5 fruit fly cellular contexts compared by ENCODE assay signal in the genomic region with DNA sequence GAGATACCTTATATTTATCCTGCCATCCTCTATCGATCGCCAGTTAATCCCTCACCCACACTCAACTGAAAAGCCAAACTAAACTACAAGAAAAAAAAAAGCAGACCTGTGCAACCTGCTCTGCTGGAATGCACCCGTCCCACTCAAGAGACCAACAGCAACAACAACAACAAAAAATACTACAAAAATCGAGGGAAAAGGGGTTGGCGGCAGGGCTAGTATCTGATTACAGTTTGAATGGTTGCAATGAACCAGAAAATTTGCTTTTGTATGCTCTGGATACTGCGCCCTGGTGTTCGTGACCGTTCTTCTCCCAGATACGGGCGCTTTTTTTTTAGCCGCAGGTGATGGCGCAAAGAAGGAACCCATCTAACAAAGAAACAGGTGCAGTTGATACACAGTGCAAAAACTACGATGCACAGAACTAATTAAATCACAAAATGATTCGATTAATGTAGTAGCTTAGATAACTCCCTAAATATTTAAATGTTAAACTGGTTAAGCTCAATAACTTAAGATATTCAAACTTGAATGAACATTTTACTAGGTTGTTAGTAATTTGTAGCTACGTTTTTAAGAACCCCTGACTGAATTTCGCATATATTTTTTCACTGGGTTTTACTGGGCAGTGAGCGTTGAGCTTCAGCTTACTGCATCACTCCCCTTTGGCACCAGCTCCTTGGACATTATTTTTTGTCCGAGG.
A peak's percentile ranks its signal among the peaks of the same experiment; 100 is the strongest.
TF ChIP-seq lines count a peak whose summit lies in the region.

No protein-coding gene starts in this region.

- no peak for TF ChIP-seq CTCF in whole organism, embryonic (GFP tag; optimal IDR thresholded peaks at IDR 0.05; lab: Kevin White, UChicago)

TF ChIP-seq in whole organism, adult, 20 proteins besides CTCF, POLR2A, EP300 and RAD21:
- TF ChIP-seq tj (GFP tag; optimal IDR thresholded peaks at IDR 0.05; lab: Kevin White, UChicago): peak; percentile 30
- TF ChIP-seq bab1 (GFP tag; optimal IDR thresholded peaks at IDR 0.05; lab: Kevin White, UChicago): no peak

TF ChIP-seq in whole organism, embryonic, 481 proteins besides CTCF, POLR2A, EP300 and RAD21:
- TF ChIP-seq Drgx (GFP tag; IDR thresholded peaks at IDR 0.05; lab: Robert Waterston, UW) (0 out of 2 replicates have a peak, but pooled peaks have one; percentile 9), CG4730 (GFP tag; IDR thresholded peaks at IDR 0.05; lab: Robert Waterston, UW) (no peak), sd (tag; optimal IDR thresholded peaks at IDR 0.05; lab: Kevin White, UChicago) (peak; percentile 35), CG4360 (GFP tag; IDR thresholded peaks at IDR 0.05; lab: Robert Waterston, UW) (peak; percentile 58)

TF ChIP-seq in whole organism, prepupa, 60 proteins besides CTCF, POLR2A, EP300 and RAD21 (continues in another document):
- peak; percentile 63 for TF ChIP-seq Sox14 (GFP tag; optimal IDR thresholded peaks at IDR 0.05; lab: Kevin White, UChicago)
- peak; percentile 52 for TF ChIP-seq CG32006 (GFP tag; optimal IDR thresholded peaks at IDR 0.05; lab: Kevin White, UChicago)
- peak; percentile 16 for TF ChIP-seq pdm3 (GFP tag; optimal IDR thresholded peaks at IDR 0.05; lab: Kevin White, UChicago)
- peak; percentile 27 for TF ChIP-seq CG6276 (GFP tag; optimal IDR thresholded peaks at IDR 0.05; lab: Kevin White, UChicago)
- no peak for TF ChIP-seq Sox15 (GFP tag; optimal IDR thresholded peaks at IDR 0.05; lab: Kevin White, UChicago)
- TF ChIP-seq CG10631 (GFP tag; optimal IDR thresholded peaks at IDR 0.05; lab: Kevin White, UChicago): peak; percentile 52
- TF ChIP-seq CG11762 (GFP tag; optimal IDR thresholded peaks at IDR 0.05; lab: Kevin White, UChicago; ENCODE audit: insufficient read depth): no peak
- TF ChIP-seq Blimp-1 (GFP tag; optimal IDR thresholded peaks at IDR 0.05; lab: Kevin White, UChicago): no peak
- TF ChIP-seq CG16779 (tag; optimal IDR thresholded peaks at IDR 0.05; lab: Kevin White, UChicago): no peak
- TF ChIP-seq Sox102F (GFP tag; optimal IDR thresholded peaks at IDR 0.05; lab: Kevin White, UChicago): peak; percentile 37
- peak; percentile 14 for TF ChIP-seq CG3919 (GFP tag; optimal IDR thresholded peaks at IDR 0.05; lab: Kevin White, UChicago)
- peak; percentile 16 for TF ChIP-seq CG6808 (GFP tag; optimal IDR thresholded peaks at IDR 0.05; lab: Kevin White, UChicago)
- peak; percentile 22 for TF ChIP-seq lz (GFP tag; optimal IDR thresholded peaks at IDR 0.05; lab: Kevin White, UChicago)
- TF ChIP-seq topi (GFP tag; optimal IDR thresholded peaks at IDR 0.05; lab: Kevin White, UChicago): peak; percentile 46
- peak; percentile 2 for TF ChIP-seq CG10669 (GFP tag; optimal IDR thresholded peaks at IDR 0.05; lab: Kevin White, UChicago)
- peak; percentile 61 for TF ChIP-seq esn (GFP tag; optimal IDR thresholded peaks at IDR 0.05; lab: Kevin White, UChicago)
- peak; percentile 6 for TF ChIP-seq CG6792 (GFP tag; optimal IDR thresholded peaks at IDR 0.05; lab: Kevin White, UChicago)
- peak; percentile 3 for TF ChIP-seq cyc (GFP tag; optimal IDR thresholded peaks at IDR 0.05; lab: Kevin White, UChicago)
- no peak for TF ChIP-seq CG8632 (GFP tag; optimal IDR thresholded peaks at IDR 0.05; lab: Kevin White, UChicago)
- peak; percentile 14 for TF ChIP-seq CG34406 (GFP tag; optimal IDR thresholded peaks at IDR 0.05; lab: Kevin White, UChicago)
- peak; percentile 55 for TF ChIP-seq Smox (GFP tag; optimal IDR thresholded peaks at IDR 0.05; lab: Kevin White, UChicago)
- peak; percentile 43 for TF ChIP-seq acj6 (GFP tag; optimal IDR thresholded peaks at IDR 0.05; lab: Kevin White, UChicago)
- peak; percentile 46 for TF ChIP-seq CG31627 (GFP tag; optimal IDR thresholded peaks at IDR 0.05; lab: Kevin White, UChicago)
- peak; percentile 36 for TF ChIP-seq achi (GFP tag; optimal IDR thresholded peaks at IDR 0.05; lab: Kevin White, UChicago)
- TF ChIP-seq OdsH (GFP tag; optimal IDR thresholded peaks at IDR 0.05; lab: Kevin White, UChicago): peak; percentile 22

TF ChIP-seq in whole organism, pupa, 21 proteins besides CTCF, POLR2A, EP300 and RAD21:
- peak; percentile 2 for TF ChIP-seq Pif1B (GFP tag; optimal IDR thresholded peaks at IDR 0.05; lab: Kevin White, UChicago)
- TF ChIP-seq Snoo (tag; optimal IDR thresholded peaks at IDR 0.05; lab: Kevin White, UChicago): no peak
- TF ChIP-seq Pif1A (GFP tag; optimal IDR thresholded peaks at IDR 0.05; lab: Kevin White, UChicago): peak; percentile 28
- TF ChIP-seq CG32121 (GFP tag; IDR thresholded peaks at IDR 0.05; lab: Robert Waterston, UW): no peak
- peak; percentile 69 for TF ChIP-seq EcR (GFP tag; optimal IDR thresholded peaks at IDR 0.05; lab: Kevin White, UChicago)
- peak; percentile 61 for TF ChIP-seq CG8301 (tag; optimal IDR thresholded peaks at IDR 0.05; lab: Kevin White, UChicago)
- TF ChIP-seq D1 (tag; optimal IDR thresholded peaks at IDR 0.05; lab: Kevin White, UChicago): no peak
- no peak for TF ChIP-seq Ets98B (GFP tag; IDR thresholded peaks at IDR 0.05; lab: Robert Waterston, UW)
- no peak for TF ChIP-seq CG15710 (tag; optimal IDR thresholded peaks at IDR 0.05; lab: Kevin White, UChicago)
- no peak for TF ChIP-seq CG12605 (GFP tag; IDR thresholded peaks at IDR 0.05; lab: Robert Waterston, UW)
- TF ChIP-seq CG10348 (GFP tag; IDR thresholded peaks at IDR 0.05; lab: Robert Waterston, UW): no peak
- peak; percentile 36 for TF ChIP-seq CG17806 (tag; optimal IDR thresholded peaks at IDR 0.05; lab: Kevin White, UChicago)
- peak; percentile 32 for TF ChIP-seq CG8159 (tag; optimal IDR thresholded peaks at IDR 0.05; lab: Kevin White, UChicago)
- TF ChIP-seq CG4496 (GFP tag; IDR thresholded peaks at IDR 0.05; lab: Robert Waterston, UW): no peak
- no peak for TF ChIP-seq fd96Ca (GFP tag; IDR thresholded peaks at IDR 0.05; lab: Robert Waterston, UW)
- no peak for TF ChIP-seq rn (GFP tag; IDR thresholded peaks at IDR 0.05; lab: Robert Waterston, UW)
- TF ChIP-seq gl (tag; optimal IDR thresholded peaks at IDR 0.05; lab: Kevin White, UChicago): no peak
- TF ChIP-seq CG14655 (GFP tag; optimal IDR thresholded peaks at IDR 0.05; lab: Kevin White, UChicago): peak; percentile 74
- peak; percentile 51 for TF ChIP-seq CG9948 (tag; optimal IDR thresholded peaks at IDR 0.05; lab: Kevin White, UChicago)
- no peak for TF ChIP-seq CG13204 (GFP tag; optimal IDR thresholded peaks at IDR 0.05; lab: Kevin White, UChicago)
- peak; percentile 16 for TF ChIP-seq CG34367 (tag; optimal IDR thresholded peaks at IDR 0.05; lab: Kevin White, UChicago)

TF ChIP-seq in whole organism, wandering third instar larva, 38 proteins besides CTCF, POLR2A, EP300 and RAD21:
- TF ChIP-seq OdsH (GFP tag; optimal IDR thresholded peaks at IDR 0.05; lab: Kevin White, UChicago) (peak; percentile 14), tai (GFP tag; optimal IDR thresholded peaks at IDR 0.05; lab: Kevin White, UChicago) (no peak), HLH106 (tag; optimal IDR thresholded peaks at IDR 0.05; lab: Kevin White, UChicago) (peak; percentile 28), CrebA (GFP tag; optimal IDR thresholded peaks at IDR 0.05; lab: Kevin White, UChicago; ENCODE audit: borderline replicate concordance) (no peak), Myc (optimal IDR thresholded peaks at IDR 0.05; lab: Kevin White, UChicago) (no peak), rgr (GFP tag; optimal IDR thresholded peaks at IDR 0.05; lab: Kevin White, UChicago) (no peak), Hnf4 (GFP tag; optimal IDR thresholded peaks at IDR 0.05; lab: Kevin White, UChicago) (no peak), GATAd (GFP tag; optimal IDR thresholded peaks at IDR 0.05; lab: Kevin White, UChicago) (no peak), lola (GFP tag; optimal IDR thresholded peaks at IDR 0.05; lab: Kevin White, UChicago) (no peak), CG32264 (GFP tag; optimal IDR thresholded peaks at IDR 0.05; lab: Kevin White, UChicago) (no peak), Hr83 (GFP tag; optimal IDR thresholded peaks at IDR 0.05; lab: Kevin White, UChicago; ENCODE audit: poor library complexity, severe bottlenecking) (no peak), fru (GFP tag; optimal IDR thresholded peaks at IDR 0.05; lab: Kevin White, UChicago) (peak; percentile 55), Rel (GFP tag; optimal IDR thresholded peaks at IDR 0.05; lab: Kevin White, UChicago) (no peak), Rel (tag; optimal IDR thresholded peaks at IDR 0.05; lab: Kevin White, UChicago) (no peak), dl (GFP tag; optimal IDR thresholded peaks at IDR 0.05; lab: Kevin White, UChicago; ENCODE audit: insufficient read depth in 1 of 2, partially characterized antibody in 2 of 2) (no peak), Dfd (GFP tag; optimal IDR thresholded peaks at IDR 0.05; lab: Kevin White, UChicago) (no peak), dmrt93B (GFP tag; optimal IDR thresholded peaks at IDR 0.05; lab: Kevin White, UChicago) (peak; percentile 26), Mio (GFP tag; optimal IDR thresholded peaks at IDR 0.05; lab: Kevin White, UChicago) (no peak), Vsx2 (GFP tag; optimal IDR thresholded peaks at IDR 0.05; lab: Kevin White, UChicago; ENCODE audit: partially characterized antibody) (no peak), woc (GFP tag; optimal IDR thresholded peaks at IDR 0.05; lab: Kevin White, UChicago) (peak; percentile 26), Sp1 (GFP tag; optimal IDR thresholded peaks at IDR 0.05; lab: Kevin White, UChicago) (peak; percentile 19), usp (GFP tag; optimal IDR thresholded peaks at IDR 0.05; lab: Kevin White, UChicago) (no peak), sv (GFP tag; optimal IDR thresholded peaks at IDR 0.05; lab: Kevin White, UChicago) (no peak), Abd-B (GFP tag; optimal IDR thresholded peaks at IDR 0.05; lab: Kevin White, UChicago) (no peak), psq (GFP tag; optimal IDR thresholded peaks at IDR 0.05; lab: Kevin White, UChicago) (peak; percentile 19), br (GFP tag; optimal IDR thresholded peaks at IDR 0.05; lab: Kevin White, UChicago) (no peak), foxo (GFP tag; optimal IDR thresholded peaks at IDR 0.05; lab: Kevin White, UChicago) (peak in 1 of 2 experiments; percentile 41), h (GFP tag; optimal IDR thresholded peaks at IDR 0.05; lab: Kevin White, UChicago) (peak; percentile 36), ey (GFP tag; optimal IDR thresholded peaks at IDR 0.05; lab: Kevin White, UChicago) (peak; percentile 22), CG9705 (GFP tag; optimal IDR thresholded peaks at IDR 0.05; lab: Kevin White, UChicago) (no peak), dsf (GFP tag; optimal IDR thresholded peaks at IDR 0.05; lab: Kevin White, UChicago; ENCODE audit: borderline replicate concordance) (no peak)
